Fruit fly (Drosophila melanogaster) whole organism, embryonic: ENCODE measurements around the gene CG43925.
"Not testable (repeated sequence)": the region's sequence is repeated elsewhere in the genome, so short reads cannot be mapped to it uniquely, and the experiment has no call there.

Experiments
- Antp ChIP-seq: fragments of 200-800 bp; sonication (Bioruptor generic); optimal IDR thresholded peaks from 3 replicates; lab custom pipeline; 2016; ENCODE audit warnings: missing biosample characterization, missing genetic modification characterization
- Atf3 ChIP-seq: fragments of 200-800 bp; sonication (Bioruptor generic); optimal IDR thresholded peaks from 3 replicates; lab custom pipeline; 2016; ENCODE audit warnings: missing biosample characterization, missing genetic modification characterization
- CG10979 ChIP-seq: fragments of 200-800 bp; sonication (Bioruptor generic); optimal IDR thresholded peaks from 2 replicates; lab custom pipeline; 2018; ENCODE audit warnings: missing biosample characterization, mild to moderate bottlenecking, missing genetic modification characterization, moderate library complexity
- CG11695 ChIP-seq: fragments of 200-800 bp; sonication (Bioruptor generic); IDR thresholded peaks from 3 replicates; pipeline ENCODE4 v1.3.6; 2022; ENCODE audit warnings: missing biosample characterization, missing genetic modification characterization
- CG14014 ChIP-seq: fragments of 200-800 bp; sonication (Bioruptor generic); IDR thresholded peaks from 2 replicates; pipeline ENCODE4 v1.3.6; 2022; ENCODE audit warnings: missing biosample characterization, missing genetic modification characterization
- CG15601 ChIP-seq: fragments of 200-800 bp; sonication (Bioruptor generic); optimal IDR thresholded peaks from 3 replicates; lab custom pipeline; 2019; ENCODE audit warnings: missing biosample characterization, mild to moderate bottlenecking, missing genetic modification characterization, moderate library complexity
- CG1602 ChIP-seq: fragments of 200-800 bp; sonication (Bioruptor generic); optimal IDR thresholded peaks from 3 replicates; lab custom pipeline; 2016; ENCODE audit warnings: missing biosample characterization, missing genetic modification characterization
- CG16779 ChIP-seq: fragments of 200-800 bp; sonication (Bioruptor generic); IDR thresholded peaks from 2 replicates; pipeline ENCODE4 v1.3.6; 2022; ENCODE audit warnings: missing biosample characterization, missing genetic modification characterization
- CG17385 ChIP-seq: fragments of 200-800 bp; sonication (Bioruptor generic); optimal IDR thresholded peaks from 3 replicates; lab custom pipeline; 2018; ENCODE audit warnings: missing biosample characterization, mild to moderate bottlenecking, missing genetic modification characterization
- CG18764 ChIP-seq: fragments of 200-800 bp; sonication (Bioruptor generic); optimal IDR thresholded peaks from 3 replicates; lab custom pipeline; 2016; ENCODE audit warnings: missing biosample characterization, missing genetic modification characterization
- CG30403 ChIP-seq: fragments of 200-800 bp; sonication (Bioruptor generic); optimal IDR thresholded peaks from 3 replicates; lab custom pipeline; 2016; ENCODE audit warnings: missing biosample characterization, missing genetic modification characterization
- CG34376 ChIP-seq: fragments of 200-800 bp; sonication (Bioruptor generic); optimal IDR thresholded peaks from 2 replicates; lab custom pipeline; 2018; ENCODE audit warnings: missing biosample characterization, mild to moderate bottlenecking, missing genetic modification characterization
- CG3726 ChIP-seq: fragments of 200-800 bp; sonication (Bioruptor generic); IDR thresholded peaks from 3 replicates; pipeline ENCODE4, ENCODE4 v1.3.6; 2022; ENCODE audit warnings: missing biosample characterization, missing genetic modification characterization
- CG4360 ChIP-seq: fragments of 200-800 bp; sonication (Bioruptor generic); IDR thresholded peaks from 2 replicates; pipeline ENCODE4 v1.3.6; 2022; ENCODE audit warnings: missing biosample characterization, missing genetic modification characterization
- CG4854 ChIP-seq: fragments of 200-800 bp; sonication (Bioruptor generic); optimal IDR thresholded peaks from 2 replicates; lab custom pipeline; 2016; ENCODE audit warnings: missing biosample characterization, missing genetic modification characterization, inconsistent platforms
- CG5245 ChIP-seq: fragments of 200-800 bp; sonication (Bioruptor generic); optimal IDR thresholded peaks from 3 replicates; lab custom pipeline; 2016; ENCODE audit warnings: missing biosample characterization, missing genetic modification characterization
- CG6689 ChIP-seq: fragments of 200-800 bp; sonication (Bioruptor generic); IDR thresholded peaks from 2 replicates; pipeline ENCODE4 v1.3.6; 2022; ENCODE audit warnings: missing biosample characterization, missing genetic modification characterization
- CG9932 ChIP-seq: fragments of 200-800 bp; sonication (Bioruptor generic); IDR thresholded peaks from 2 replicates; pipeline ENCODE4 v1.3.6; 2022; ENCODE audit warnings: missing biosample characterization, missing genetic modification characterization
- CHES-1-like ChIP-seq: fragments of 200-800 bp; sonication (Bioruptor generic); optimal IDR thresholded peaks from 2 replicates; lab custom pipeline; 2016; ENCODE audit warnings: missing biosample characterization, missing genetic modification characterization
- D19A ChIP-seq: fragments of 200-800 bp; optimal IDR thresholded peaks from 3 replicates; lab custom pipeline; 2019; ENCODE audit warnings: missing biosample characterization, mild to moderate bottlenecking, missing genetic modification characterization, moderate library complexity
- Drgx ChIP-seq: fragments of 200-800 bp; sonication (Bioruptor generic); IDR thresholded peaks from 2 replicates; pipeline ENCODE4 v1.3.6; 2022; ENCODE audit warnings: missing biosample characterization, missing genetic modification characterization
- Hr51 ChIP-seq, 2 experiments: fragments of 200-800 bp; sonication (Bioruptor generic); optimal IDR thresholded peaks; 2 replicates in 1 of 2; 3 replicates in 1 of 2; lab custom pipeline; 2016 to 2018; ENCODE audit warnings: missing biosample characterization in 2 of 2, missing genetic modification characterization in 2 of 2, mild to moderate bottlenecking in 1 of 2, moderate library complexity in 1 of 2
- Mes4 ChIP-seq: fragments of 200-800 bp; sonication (Bioruptor generic); optimal IDR thresholded peaks from 2 replicates; lab custom pipeline; 2016; ENCODE audit warnings: missing biosample characterization, missing genetic modification characterization
- Mrtf ChIP-seq: fragments of 200-800 bp; sonication (Bioruptor generic); IDR thresholded peaks from 3 replicates; pipeline ENCODE4 v1.3.6; 2022; ENCODE audit warnings: missing biosample characterization, missing genetic modification characterization
- Opbp ChIP-seq: fragments of 200-800 bp; sonication (Bioruptor generic); IDR thresholded peaks from 3 replicates; pipeline ENCODE4 v1.3.6; 2022; ENCODE audit warnings: missing biosample characterization, missing genetic modification characterization; ENCODE audit not compliant: partially characterized antibody
- Ptx1 ChIP-seq: fragments of 200-800 bp; sonication (Bioruptor generic); IDR thresholded peaks from 2 replicates; pipeline ENCODE4 v1.3.6; 2022; ENCODE audit warnings: missing biosample characterization, missing genetic modification characterization
- Rfx ChIP-seq: fragments of 200-800 bp; sonication (Bioruptor generic); IDR thresholded peaks from 2 replicates; pipeline ENCODE4 v1.3.6; 2022; ENCODE audit warnings: missing biosample characterization, missing genetic modification characterization
- Spps ChIP-seq: fragments of 200-800 bp; sonication (Bioruptor generic); optimal IDR thresholded peaks from 2 replicates; lab custom pipeline; 2018; ENCODE audit warnings: missing biosample characterization, mild to moderate bottlenecking, missing genetic modification characterization
- Ssrp ChIP-seq: fragments of 200-800 bp; sonication (Bioruptor generic); optimal IDR thresholded peaks from 2 replicates; lab custom pipeline; 2018; ENCODE audit warnings: missing biosample characterization, mild to moderate bottlenecking, missing genetic modification characterization, moderate library complexity
- Taf1 ChIP-seq: fragments of 200-800 bp; sonication (Bioruptor generic); IDR thresholded peaks from 2 replicates; pipeline ENCODE4 v1.3.6; 2022; ENCODE audit warnings: missing biosample characterization, missing genetic modification characterization
- Trl ChIP-seq, 3 experiments: fragments of >200 bp in 2 of 3; fragments of 200-800 bp in 1 of 3; sonication (Bioruptor generic) in 1 of 3; optimal IDR thresholded peaks; 2 replicates in 1 of 3; 3 replicates in 2 of 3; lab custom pipeline; 2016 to 2017; ENCODE audit warnings: missing biosample characterization in 1 of 3, missing genetic modification characterization in 1 of 3
- amos ChIP-seq: fragments of 200-800 bp; sonication (Bioruptor generic); IDR thresholded peaks from 2 replicates; pipeline ENCODE4 v1.3.6; 2022; ENCODE audit warnings: missing biosample characterization, missing genetic modification characterization; ENCODE audit not compliant: partially characterized antibody
- chm ChIP-seq: fragments of 200-800 bp; sonication (Bioruptor generic); IDR thresholded peaks from 2 replicates; pipeline ENCODE4 v1.3.6; 2022; ENCODE audit warnings: missing biosample characterization, missing genetic modification characterization
- ci ChIP-seq: fragments of 200-800 bp; sonication (Bioruptor generic); IDR thresholded peaks from 3 replicates; pipeline ENCODE4 v1.3.6; 2022; ENCODE audit warnings: missing biosample characterization, missing genetic modification characterization
- her ChIP-seq: fragments of 200-800 bp; sonication (Bioruptor generic); optimal IDR thresholded peaks from 2 replicates; lab custom pipeline; 2016; ENCODE audit warnings: missing biosample characterization, missing genetic modification characterization
- inv ChIP-seq: fragments of 200-800 bp; sonication (Bioruptor generic); IDR thresholded peaks from 2 replicates; pipeline ENCODE4 v1.3.6; 2022; ENCODE audit warnings: missing biosample characterization, missing genetic modification characterization; ENCODE audit not compliant: partially characterized antibody
- jumu ChIP-seq: fragments of 200-800 bp; sonication (Bioruptor generic); optimal IDR thresholded peaks from 3 replicates; lab custom pipeline; 2016; ENCODE audit warnings: missing biosample characterization, missing genetic modification characterization
- knrl ChIP-seq: fragments of 200-800 bp; sonication (Bioruptor generic); IDR thresholded peaks from 3 replicates; pipeline ENCODE4 v1.3.6; 2022; ENCODE audit warnings: missing biosample characterization, missing genetic modification characterization; ENCODE audit not compliant: partially characterized antibody
- lilli ChIP-seq: fragments of 200-800 bp; sonication (Bioruptor generic); optimal IDR thresholded peaks from 3 replicates; lab custom pipeline; 2016; ENCODE audit warnings: missing biosample characterization, missing genetic modification characterization
- otp ChIP-seq: fragments of 200-800 bp; sonication (Bioruptor generic); IDR thresholded peaks from 3 replicates; pipeline ENCODE4, ENCODE4 v1.3.6; 2022; ENCODE audit warnings: missing biosample characterization, missing genetic modification characterization
- pb ChIP-seq: fragments of 200-800 bp; sonication (Bioruptor generic); optimal IDR thresholded peaks from 3 replicates; lab custom pipeline; 2016; ENCODE audit warnings: missing biosample characterization, missing genetic modification characterization
- peb ChIP-seq: fragments of 200-800 bp; sonication (Bioruptor generic); IDR thresholded peaks from 2 replicates; pipeline ENCODE4 v1.3.6; 2022; ENCODE audit warnings: missing biosample characterization, missing genetic modification characterization
- sens ChIP-seq: fragments of 200-800 bp; sonication (Bioruptor generic); peaks from one replicate; lab custom pipeline; 2016; ENCODE audit warnings: missing biosample characterization, missing genetic modification characterization
- sim ChIP-seq: fragments of 200-800 bp; sonication (Bioruptor generic); IDR thresholded peaks from 2 replicates; pipeline ENCODE4 v1.3.6; 2022; ENCODE audit warnings: missing biosample characterization, missing genetic modification characterization
- slou ChIP-seq: fragments of 200-800 bp; sonication (Bioruptor generic); optimal IDR thresholded peaks from 3 replicates; lab custom pipeline; 2016; ENCODE audit warnings: missing biosample characterization, missing genetic modification characterization
- sob ChIP-seq: fragments of 200-800 bp; sonication (Bioruptor generic); IDR thresholded peaks from 2 replicates; pipeline ENCODE4 v1.3.6; 2022; ENCODE audit warnings: missing biosample characterization, missing genetic modification characterization
- stc ChIP-seq: fragments of 200-800 bp; sonication (Bioruptor generic); IDR thresholded peaks from 2 replicates; pipeline ENCODE4 v1.3.6; 2022; ENCODE audit warnings: missing biosample characterization, missing genetic modification characterization
- stwl ChIP-seq: fragments of 200-800 bp; sonication (Bioruptor generic); optimal IDR thresholded peaks from 3 replicates; lab custom pipeline; 2018; ENCODE audit warnings: missing biosample characterization, mild to moderate bottlenecking, missing genetic modification characterization, moderate library complexity
- tx ChIP-seq: fragments of 200-800 bp; sonication (Bioruptor generic); optimal IDR thresholded peaks from 2 replicates; lab custom pipeline; 2016; ENCODE audit warnings: missing biosample characterization, missing genetic modification characterization

Gene CG43925

dm6 chr2L:13215640-13216129, 39.5 kb downstream of the CG43925 start (continued):
- TF ChIP-seq CG4854 (GFP tag; lab: Kevin White, UChicago) (peak; percentile 61), sim (GFP tag; lab: Robert Waterston, UW) (0 out of 2 replicates have a peak, but pooled peaks have one; percentile 16), Atf3 (GFP tag; lab: Kevin White, UChicago) (peak; percentile 21), knrl (GFP tag; lab: Robert Waterston, UW) (peak; percentile 78; the same call in 2 of the 3 replicates), CG9932 (peak; percentile 59; the same call in 1 of the 2 replicates), sens (GFP tag; lab: Kevin White, UChicago) (peak; percentile 93), CG11695 (GFP tag; lab: Robert Waterston, UW) (peak; percentile 42; the same call in 1 of the 3 replicates), pb (GFP tag; lab: Kevin White, UChicago) (peak; percentile 42), Rfx (GFP tag; lab: Robert Waterston, UW) (peak; percentile 56; the same call in 1 of the 2 replicates), peb (GFP tag; lab: Robert Waterston, UW) (peak; percentile 58; the same call in 1 of the 2 replicates), CHES-1-like (GFP tag; lab: Kevin White, UChicago) (peak; percentile 24), ci (GFP tag; lab: Robert Waterston, UW) (peak; percentile 74), Mes4 (GFP tag; lab: Kevin White, UChicago) (peak; percentile 58), sob (GFP tag; lab: Robert Waterston, UW) (peak; percentile 81), Trl (GFP tag; optimal IDR thresholded peaks at IDR 0.05; lab: Kevin White, UChicago) (peak; percentile 75), slou (GFP tag; lab: Kevin White, UChicago) (peak; percentile 26), CG17385 (GFP tag; lab: Kevin White, UChicago) (peak; percentile 50), CG1602 (GFP tag; lab: Kevin White, UChicago) (peak; percentile 6), Taf1 (GFP tag; lab: Robert Waterston, UW) (peak; percentile 46; the same call in 1 of the 2 replicates), CG15601 (tag; lab: Kevin White, UChicago) (peak; percentile 7), jumu (peak; percentile 43), Hr51 (GFP tag; optimal IDR thresholded peaks at IDR 0.05; lab: Kevin White, UChicago) (peak in 1 of 2 experiments; percentile 47), CG18764 (GFP tag; lab: Kevin White, UChicago) (peak; percentile 32), chm (peak; percentile 72; the same call in 1 of the 2 replicates), amos (GFP tag; lab: Robert Waterston, UW) (peak; percentile 51; the same call in 1 of the 2 replicates), stc (GFP tag; lab: Robert Waterston, UW) (peak; percentile 50; the same call in 1 of the 2 replicates), CG4360 (GFP tag; lab: Robert Waterston, UW) (peak; percentile 49), Opbp (GFP tag; lab: Robert Waterston, UW) (peak; percentile 72), tx (GFP tag; lab: Kevin White, UChicago) (peak; percentile 51), Ptx1 (peak; percentile 43; the same call in 1 of the 2 replicates), stwl (tag; lab: Kevin White, UChicago) (peak; percentile 5), CG30403 (GFP tag; lab: Kevin White, UChicago) (peak; percentile 30), inv (GFP tag; lab: Robert Waterston, UW) (peak; percentile 33; the same call in 1 of the 2 replicates), Ssrp (tag; lab: Kevin White, UChicago) (peak; percentile 2), otp (GFP tag; lab: Robert Waterston, UW) (peak; percentile 76), D19A (tag; lab: Kevin White, UChicago) (peak; percentile 21), Mrtf (GFP tag; lab: Robert Waterston, UW) (0 out of 3 replicates have a peak, but pooled peaks have one; percentile 15), CG5245 (peak; percentile 37), CG6689 (GFP tag; lab: Robert Waterston, UW) (peak; percentile 26; the same call in 1 of the 2 replicates), her (GFP tag; lab: Kevin White, UChicago) (peak; percentile 73), Drgx (GFP tag; lab: Robert Waterston, UW) (peak; percentile 61), lilli (peak; percentile 59), Spps (tag; lab: Kevin White, UChicago) (peak; percentile 15), CG16779 (GFP tag; lab: Robert Waterston, UW) (peak; percentile 51; the same call in 1 of the 2 replicates), CG34376 (GFP tag; lab: Kevin White, UChicago) (peak; percentile 88), Antp (GFP tag; lab: Kevin White, UChicago) (peak; percentile 75), CG3726 (GFP tag; lab: Robert Waterston, UW) (peak; percentile 46; the same call in 1 of the 3 replicates), CG10979 (tag; lab: Kevin White, UChicago) (peak; percentile 42), CG14014 (peak; percentile 41; the same call in 1 of the 2 replicates)
- not testable (repeated sequence) for TF ChIP-seq Trl (optimal IDR thresholded peaks at IDR 0.05; lab: Kevin White, UChicago)
